Fruit fly (Drosophila melanogaster): Measurements from ENCODE around the gene moi.

The moi gene

dm6 chr3R:18274328-18275098 lies 19.2 kb downstream of the moi start, which contains the start of the genes Vps39 and eIF1A (continued):
- TF ChIP-seq chinmo (GFP tag; IDR thresholded peaks at IDR 0.05; ENCODE audit: partially characterized antibody) (peak; percentile 60; the same call in 1 of the 4 replicates), Ets97D (GFP tag; optimal IDR thresholded peaks at IDR 0.05) (peak; percentile 70), Sin3A (optimal IDR thresholded peaks at IDR 0.05) (peak; percentile 80), CG2199 (GFP tag; IDR thresholded peaks at IDR 0.05) (no peak), CG2712 (tag; optimal IDR thresholded peaks at IDR 0.05) (peak; percentile 67), gcm2 (GFP tag; optimal IDR thresholded peaks at IDR 0.05) (no peak), Dref (GFP tag; IDR thresholded peaks at IDR 0.05) (peak; percentile 83), Deaf1 (tag; optimal IDR thresholded peaks at IDR 0.05) (peak; percentile 1), dmrt11E (tag; optimal IDR thresholded peaks at IDR 0.05) (no peak), CG14860 (GFP tag; IDR thresholded peaks at IDR 0.05; ENCODE audit: partially characterized antibody) (peak; percentile 87), HmgZ (tag; optimal IDR thresholded peaks at IDR 0.05) (peak; percentile 59), CG8388 (GFP tag; optimal IDR thresholded peaks at IDR 0.05) (peak; percentile 24), Hr78 (GFP tag; optimal IDR thresholded peaks at IDR 0.05) (no peak), sc (optimal IDR thresholded peaks at IDR 0.05) (no peak), sc (GFP tag; optimal IDR thresholded peaks at IDR 0.05) (no peak), CG4404 (GFP tag; IDR thresholded peaks at IDR 0.05) (no peak; the same call in 1 of the 2 replicates), CG7963 (GFP tag; IDR thresholded peaks at IDR 0.05; ENCODE audit: partially characterized antibody) (peak; percentile 66), wek (GFP tag; optimal IDR thresholded peaks at IDR 0.05) (peak; percentile 98), dpn (GFP tag; optimal IDR thresholded peaks at IDR 0.05) (peak; percentile 33 to 43), nmo (GFP tag; optimal IDR thresholded peaks at IDR 0.05) (peak; percentile 64), Max (GFP tag; optimal IDR thresholded peaks at IDR 0.05) (peak; percentile 71), Scr (GFP tag; IDR thresholded peaks at IDR 0.05; ENCODE audit: partially characterized antibody) (peak; percentile 92), D19A (tag; optimal IDR thresholded peaks at IDR 0.05) (no peak), CG32532 (GFP tag; IDR thresholded peaks at IDR 0.05) (0 out of 2 replicates have a peak, but pooled peaks have one; percentile 35), gfzf (GFP tag; optimal IDR thresholded peaks at IDR 0.05) (peak; percentile 12), bsh (GFP tag; optimal IDR thresholded peaks at IDR 0.05) (peak in 1 of 2 experiments; percentile 6), CG12071 (GFP tag; optimal IDR thresholded peaks at IDR 0.05) (no peak), fd102C (GFP tag; optimal IDR thresholded peaks at IDR 0.05) (no peak), slbo (GFP tag; IDR thresholded peaks at IDR 0.05) (peak; percentile 56), Myb (GFP tag; optimal IDR thresholded peaks at IDR 0.05) (peak; percentile 52), CG9437 (GFP tag; optimal IDR thresholded peaks at IDR 0.05) (no peak), dm (GFP tag; optimal IDR thresholded peaks at IDR 0.05) (peak; percentile 76), Dp (GFP tag; optimal IDR thresholded peaks at IDR 0.05) (peak; percentile 45), Nf-YC (tag; optimal IDR thresholded peaks at IDR 0.05) (peak; percentile 56), bcd (GFP tag; optimal IDR thresholded peaks at IDR 0.05) (no peak), H2.0 (GFP tag; IDR thresholded peaks at IDR 0.05) (no peak), al (GFP tag; IDR thresholded peaks at IDR 0.05) (peak; percentile 31; the same call in 1 of the 2 replicates), CG2129 (GFP tag; IDR thresholded peaks at IDR 0.05; ENCODE audit: partially characterized antibody) (peak; percentile 86), inv (GFP tag; IDR thresholded peaks at IDR 0.05; ENCODE audit: partially characterized antibody) (peak; percentile 86), B-H2 (GFP tag; optimal IDR thresholded peaks at IDR 0.05) (peak; percentile 10), trem (tag; optimal IDR thresholded peaks at IDR 0.05) (peak; percentile 95), ash1 (GFP tag; optimal IDR thresholded peaks at IDR 0.05) (no peak), CG6689 (GFP tag; IDR thresholded peaks at IDR 0.05) (peak; percentile 37; the same call in 1 of the 2 replicates), CG31365 (tag; optimal IDR thresholded peaks at IDR 0.05) (peak; percentile 16), CG3847 (GFP tag; IDR thresholded peaks at IDR 0.05) (peak; percentile 48), Dip3 (GFP tag; optimal IDR thresholded peaks at IDR 0.05) (peak; percentile 21), shn (GFP tag; optimal IDR thresholded peaks at IDR 0.05) (no peak), en (GFP tag; optimal IDR thresholded peaks at IDR 0.05) (no peak), Six4 (GFP tag; optimal IDR thresholded peaks at IDR 0.05) (no peak)

All from whole organism, embryonic.